Worm (Caenorhabditis elegans): ENCODE data around the gene math-24.

math-24 gene

ce11 chrII:1890682-1891081, 9.4 kb upstream of the math-24 start, which contains the start of gene math-9:
Gene math-9 (minus strand): TSS chrII:1890782.
- no peak for TF ChIP-seq dve-1 (tag; optimal IDR thresholded peaks at IDR 0.05; ENCODE audit: insufficient read depth)
- TF ChIP-seq lim-7 (GFP tag; IDR thresholded peaks at IDR 0.05), result no peak
- no peak for TF ChIP-seq lin-13 (GFP tag; optimal IDR thresholded peaks at IDR 0.05)
- TF ChIP-seq ceh-20 (GFP tag; IDR thresholded peaks at IDR 0.05), result no peak
- TF ChIP-seq ztf-11 (tag; optimal IDR thresholded peaks at IDR 0.05), result no peak
- TF ChIP-seq ztf-7 (tag; optimal IDR thresholded peaks at IDR 0.05), result no peak
- TF ChIP-seq egl-43 (GFP tag; IDR thresholded peaks at IDR 0.05), result no peak
- TF ChIP-seq madf-9 (GFP tag; conservative IDR thresholded peaks at IDR 0.05), result no peak
- TF ChIP-seq nhr-10 (tag; optimal IDR thresholded peaks at IDR 0.05), result no peak
- no peak for TF ChIP-seq pha-4 (GFP tag; IDR thresholded peaks at IDR 0.05)
- TF ChIP-seq pha-4 (tag; optimal IDR thresholded peaks at IDR 0.05), result no peak
- no peak for TF ChIP-seq saeg-2 (GFP tag; IDR thresholded peaks at IDR 0.05)
- TF ChIP-seq daf-12 (tag; optimal IDR thresholded peaks at IDR 0.05), result no peak
- TF ChIP-seq duxl-1 (tag; optimal IDR thresholded peaks at IDR 0.05; ENCODE audit: poor library complexity), result no peak
- no peak for TF ChIP-seq lir-3 (tag; optimal IDR thresholded peaks at IDR 0.05)
- TF ChIP-seq mxl-3 (GFP tag; optimal IDR thresholded peaks at IDR 0.05), result no peak
- TF ChIP-seq mdl-1 (tag; optimal IDR thresholded peaks at IDR 0.05), result no peak
- no peak for TF ChIP-seq ZK546.5 (tag; optimal IDR thresholded peaks at IDR 0.05)
- TF ChIP-seq lin-39 (tag; optimal IDR thresholded peaks at IDR 0.05), result no peak

- TF ChIP-seq F37D6.2 (tag; optimal IDR thresholded peaks at IDR 0.05) (no peak), nhr-6 (tag; optimal IDR thresholded peaks at IDR 0.05) (no peak), nhr-102 (tag; optimal IDR thresholded peaks at IDR 0.05) (no peak), F49E8.2 (tag; optimal IDR thresholded peaks at IDR 0.05; ENCODE audit: borderline replicate concordance) (no peak), zip-2 (tag; optimal IDR thresholded peaks at IDR 0.05) (no peak)
Observed at ce11 chrII:1893912-1894311, 6.1 kb upstream of the math-24 start, which contains the start of gene C16C4.1. Gene C16C4.1 (plus strand): TSS chrII:1894212.

- TF ChIP-seq spr-3 (GFP tag; optimal IDR thresholded peaks at IDR 0.05) (no peak), F10B5.3 (tag; optimal IDR thresholded peaks at IDR 0.05) (no peak), zip-2 (tag; optimal IDR thresholded peaks at IDR 0.05) (no peak), fos-1 (tag; optimal IDR thresholded peaks at IDR 0.05) (no peak), duxl-1 (tag; optimal IDR thresholded peaks at IDR 0.05; ENCODE audit: poor library complexity) (no peak), ama-1 (optimal IDR thresholded peaks at IDR 0.05) (no peak), nhr-11 (tag; optimal IDR thresholded peaks at IDR 0.05) (no peak), mxl-2 (GFP tag; conservative IDR thresholded peaks at IDR 0.05) (no peak), snpc-1.2 (GFP tag; IDR thresholded peaks at IDR 0.05) (no peak), ceh-82 (tag; optimal IDR thresholded peaks at IDR 0.05) (no peak), F26F4.8 (GFP tag; conservative IDR thresholded peaks at IDR 0.05) (no peak)
Observed at ce11 chrII:1895278-1895677, 4.8 kb upstream of the math-24 start, which contains the start of gene C46F9.5. Gene C46F9.5 (plus strand): TSS chrII:1895578.

- TF ChIP-seq ces-1 (GFP tag; optimal IDR thresholded peaks at IDR 0.05) (no peak), Y5F2A.4 (GFP tag; optimal IDR thresholded peaks at IDR 0.05) (no peak), skn-1 (tag; optimal IDR thresholded peaks at IDR 0.05) (no peak), lir-3 (tag; optimal IDR thresholded peaks at IDR 0.05) (no peak)
Observed at ce11 chrII:1895762-1896161, 4.3 kb upstream of the math-24 start, which contains the start of gene math-25. Gene math-25 (plus strand): TSS chrII:1896062.

ce11 chrII:1897936-1898335, 2.1 kb upstream of the math-24 start, which contains the start of gene C46F9.6:
Gene C46F9.6 (plus strand): TSS chrII:1898236.
- TF ChIP-seq F37D6.2 (tag; optimal IDR thresholded peaks at IDR 0.05) (no peak), daf-16 (GFP tag; optimal IDR thresholded peaks at IDR 0.05) (no peak), daf-16 (tag; optimal IDR thresholded peaks at IDR 0.05) (peak; percentile 60), unc-62 (GFP tag; optimal IDR thresholded peaks at IDR 0.05 in 1 of 2) (peak in 1 of 2 experiments; percentile 30), unc-62 (tag; optimal IDR thresholded peaks at IDR 0.05) (no peak), nhr-6 (tag; optimal IDR thresholded peaks at IDR 0.05) (no peak), snpc-1.2 (GFP tag; IDR thresholded peaks at IDR 0.05) (no peak), lim-7 (GFP tag; IDR thresholded peaks at IDR 0.05) (no peak), pqm-1 (tag; optimal IDR thresholded peaks at IDR 0.05) (peak; percentile 8), duxl-1 (tag; optimal IDR thresholded peaks at IDR 0.05; ENCODE audit: poor library complexity) (no peak)

Data from whole organism, L4 larva.